Worm (Caenorhabditis elegans): ENCODE measurements around the gene W09H1.1.

DNA sequence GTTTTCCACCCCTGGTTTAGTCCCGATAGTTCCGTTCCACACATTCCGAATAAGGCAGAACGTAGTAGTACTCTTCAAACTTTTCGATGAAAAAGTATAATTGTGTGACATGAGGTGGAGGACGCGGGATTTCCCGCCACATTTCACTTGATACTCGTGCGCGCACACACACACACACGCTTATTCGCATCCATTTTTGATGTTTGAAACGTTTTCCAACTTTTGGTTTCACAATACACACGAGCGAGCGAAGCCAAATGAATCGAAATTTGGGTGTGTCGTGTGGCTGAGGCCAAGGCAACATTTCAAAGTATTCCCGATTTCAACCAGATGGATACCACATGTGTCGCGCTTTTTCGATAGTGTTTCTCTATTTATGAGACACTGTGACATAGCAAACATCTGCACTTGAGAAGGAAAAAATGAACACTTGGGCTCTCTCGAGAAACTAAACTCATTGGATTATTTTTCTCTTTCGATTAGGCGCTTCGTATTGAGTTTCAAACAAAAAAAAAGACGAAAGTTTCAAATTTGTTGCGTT is 12.3 kb upstream of the W09H1.1 start:
- TF ChIP-seq him-1 (tag; optimal IDR thresholded peaks at IDR 0.05) (no peak), dao-5 (tag; optimal IDR thresholded peaks at IDR 0.05) (no peak)
